Fruit fly (Drosophila melanogaster) whole organism, adult: ENCODE results near the gene Tm1.

Experiments used
- CG12768 ChIP-seq: fragments of 200-800 bp; sonication (Bioruptor generic); optimal IDR thresholded peaks from 2 replicates; lab custom pipeline; 2017; ENCODE audit warnings: missing biosample characterization, missing genetic modification characterization, mild to moderate bottlenecking, moderate library complexity, missing genetic modification reagents
- CG1620 ChIP-seq: fragments of 200-800 bp; sonication (Bioruptor generic); optimal IDR thresholded peaks from 2 replicates; lab custom pipeline; 2016; ENCODE audit warnings: missing biosample characterization, missing genetic modification characterization
- CG5204 ChIP-seq: fragments of 200-800 bp; sonication (Bioruptor generic); optimal IDR thresholded peaks from 2 replicates; lab custom pipeline; 2016; ENCODE audit warnings: missing biosample characterization, missing genetic modification characterization
- kay ChIP-seq: fragments of 200-800 bp; sonication (Bioruptor generic); peaks from one replicate; lab custom pipeline; 2016; ENCODE audit warnings: missing biosample characterization, missing genetic modification characterization, borderline replicate concordance

- TF ChIP-seq CG5204 (GFP tag; lab: Kevin White, UChicago) (peak; percentile 29), CG12768 (GFP tag; lab: Kevin White, UChicago) (peak; percentile 48), kay (GFP tag; lab: Kevin White, UChicago) (no peak), CG1620 (GFP tag; lab: Kevin White, UChicago) (no peak)
These were observed 34.6 kb upstream of the Tm1 start for dm6 chr3R:15243452-15243851.
